Worm (Caenorhabditis elegans) whole organism, early embryonic: ENCODE results near the gene rpn-12.

Experiments used
- B0310.2 ChIP-seq: sonication (generic microtip); optimal IDR thresholded peaks from 2 replicates; lab custom pipeline; 2016; ENCODE audit warnings: mild to moderate bottlenecking, missing genetic modification characterization, missing compliant biosample characterization
- ama-1 ChIP-seq: fragments of 150-350 bp; optimal IDR thresholded peaks from 2 replicates; lab custom pipeline; 2014
- ceh-13 ChIP-seq: fragments of 200-800 bp; sonication (Bioruptor generic); optimal IDR thresholded peaks from 2 replicates; lab custom pipeline; 2018; ENCODE audit warnings: mild to moderate bottlenecking, missing genetic modification characterization, missing compliant biosample characterization
- ceh-36 ChIP-seq: sonication (generic microtip); optimal IDR thresholded peaks from 2 replicates; lab custom pipeline; 2016; ENCODE audit warnings: missing genetic modification characterization, inconsistent platforms, missing compliant biosample characterization
- ets-7 ChIP-seq: sonication (generic microtip); optimal IDR thresholded peaks from 2 replicates; lab custom pipeline; 2016; ENCODE audit warnings: missing genotype, missing genetic modification characterization, missing compliant biosample characterization
- flt-1 ChIP-seq: fragments of 200-800 bp; sonication (Bioruptor generic); IDR thresholded peaks from 2 replicates; pipeline ENCODE4 v1.3.6; 2022; ENCODE audit warnings: missing genetic modification characterization, missing compliant biosample characterization
- pes-1 ChIP-seq: fragments of 200-800 bp; sonication (Bioruptor generic); IDR thresholded peaks from 2 replicates; pipeline ENCODE4 v1.3.6; 2022; ENCODE audit warnings: missing genetic modification reagents, missing genetic modification characterization, missing compliant biosample characterization
- scrt-1 ChIP-seq: fragments of 200-800 bp; sonication (Bioruptor generic); IDR thresholded peaks from 2 replicates; pipeline ENCODE4 v1.3.6; 2022; ENCODE audit warnings: missing genetic modification characterization, missing compliant biosample characterization
- tbx-11 ChIP-seq: fragments of 200-800 bp; sonication (Bioruptor generic); IDR thresholded peaks from 2 replicates; pipeline ENCODE4 v1.3.6; 2022; ENCODE audit warnings: missing genetic modification characterization, missing compliant biosample characterization
- tbx-37 ChIP-seq: fragments of 200-800 bp; sonication (Bioruptor generic); conservative IDR thresholded peaks from 2 replicates; pipeline ENCODE4 v1.3.6; 2022; ENCODE audit warnings: missing genetic modification reagents, missing genetic modification characterization, missing compliant biosample characterization
- tra-4 ChIP-seq: sonication (generic microtip); optimal IDR thresholded peaks from 2 replicates; lab custom pipeline; 2017; ENCODE audit warnings: missing genetic modification characterization, missing compliant biosample characterization

DNA sequence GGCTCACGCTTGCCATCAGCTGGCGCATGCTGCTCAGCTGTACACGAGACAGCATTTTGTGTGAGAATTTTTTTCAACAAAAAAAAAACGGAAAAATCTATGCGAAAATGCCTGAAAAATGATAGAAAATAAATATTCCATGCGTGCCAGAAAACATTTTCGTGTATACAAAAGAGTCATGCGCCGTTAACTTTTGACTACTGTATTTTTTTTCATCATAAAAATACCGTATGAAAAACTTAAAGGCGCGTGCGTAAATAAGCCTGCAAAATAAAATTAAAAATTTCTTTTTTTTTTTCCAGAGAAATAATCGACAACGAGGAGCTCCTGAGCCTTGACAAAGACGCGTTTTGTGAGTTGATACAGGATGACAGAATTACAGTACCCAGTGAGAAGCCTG lies 37.0 kb downstream of the rpn-12 start:
- TF ChIP-seq ets-7 (tag; lab: Kevin White, UChicago) (no peak), scrt-1 (GFP tag; lab: Robert Waterston, UW) (no peak), B0310.2 (no peak), tbx-37 (GFP tag; lab: Robert Waterston, UW) (no peak), ama-1 (no peak), tra-4 (no peak), pes-1 (GFP tag; lab: Robert Waterston, UW) (no peak), ceh-36 (no peak), ceh-13 (GFP tag; lab: Kevin White, UChicago) (no peak), flt-1 (GFP tag; lab: Robert Waterston, UW) (no peak), tbx-11 (GFP tag; lab: Robert Waterston, UW) (no peak)
